Fruit fly (Drosophila melanogaster) whole organism, prepupa: ENCODE measurements around the gene Fum4.
A peak's percentile ranks its signal among the peaks of the same experiment; 100 is the strongest.

Experiments
- CG10631 ChIP-seq: fragments of 200-800 bp; sonication (Bioruptor generic); optimal IDR thresholded peaks from 2 replicates; lab custom pipeline; 2016; ENCODE audit warnings: missing biosample characterization, missing genetic modification characterization
- CG10669 ChIP-seq: fragments of 200-800 bp; sonication (Bioruptor generic); optimal IDR thresholded peaks from 3 replicates; lab custom pipeline; 2018; ENCODE audit warnings: missing biosample characterization, mild to moderate bottlenecking, missing genetic modification characterization, moderate library complexity
- CG11294 ChIP-seq: fragments of 200-800 bp; sonication (Bioruptor generic); IDR thresholded peaks from 2 replicates; pipeline ENCODE4 v1.3.6; 2022; ENCODE audit warnings: missing biosample characterization, missing genetic modification characterization
- CG11762 ChIP-seq: fragments of 200-800 bp; sonication (Bioruptor generic); optimal IDR thresholded peaks from 3 replicates; lab custom pipeline; 2016; ENCODE audit warnings: missing biosample characterization, missing genetic modification characterization; ENCODE audit not compliant: insufficient read depth
- CG11902 ChIP-seq: fragments of 200-800 bp; sonication (Bioruptor generic); optimal IDR thresholded peaks from 3 replicates; lab custom pipeline; 2016; ENCODE audit warnings: missing biosample characterization, missing genetic modification characterization
- CG15336 ChIP-seq: fragments of 200-800 bp; sonication (Bioruptor generic); IDR thresholded peaks from 2 replicates; pipeline ENCODE4 v1.3.6; 2022; ENCODE audit warnings: missing biosample characterization, missing genetic modification characterization
- CG1621 ChIP-seq: fragments of 200-800 bp; sonication (Bioruptor generic); optimal IDR thresholded peaks from 3 replicates; lab custom pipeline; 2018; ENCODE audit warnings: missing biosample characterization, mild to moderate bottlenecking, missing genetic modification characterization
- CG16779 ChIP-seq: fragments of 200-800 bp; sonication (Bioruptor generic); optimal IDR thresholded peaks from 3 replicates; lab custom pipeline; 2017; ENCODE audit warnings: missing biosample characterization, mild to moderate bottlenecking, missing genetic modification characterization
- CG3032 ChIP-seq: fragments of 200-800 bp; optimal IDR thresholded peaks from 2 replicates; lab custom pipeline; 2019; ENCODE audit warnings: missing biosample characterization, mild to moderate bottlenecking, missing genetic modification characterization, moderate library complexity
- CG34406 ChIP-seq: fragments of 200-800 bp; sonication (Bioruptor generic); optimal IDR thresholded peaks from 3 replicates; lab custom pipeline; 2016; ENCODE audit warnings: missing biosample characterization, missing genetic modification characterization
- CG3919 ChIP-seq: fragments of 200-800 bp; sonication (Bioruptor generic); optimal IDR thresholded peaks from 3 replicates; lab custom pipeline; 2016; ENCODE audit warnings: missing biosample characterization, missing genetic modification characterization
- CG4318 ChIP-seq: fragments of 200-800 bp; sonication (Bioruptor generic); optimal IDR thresholded peaks from 3 replicates; lab custom pipeline; 2017; ENCODE audit warnings: missing biosample characterization, mild to moderate bottlenecking, missing genetic modification characterization
- CG6808 ChIP-seq: fragments of 200-800 bp; sonication (Bioruptor generic); optimal IDR thresholded peaks from 3 replicates; lab custom pipeline; 2017; ENCODE audit warnings: missing biosample characterization, missing genetic modification characterization, mild to moderate bottlenecking, moderate library complexity, missing genetic modification reagents
- CG6854 ChIP-seq: fragments of 200-800 bp; sonication (Bioruptor generic); optimal IDR thresholded peaks from 2 replicates; lab custom pipeline; 2017; ENCODE audit warnings: missing biosample characterization, mild to moderate bottlenecking, missing genetic modification characterization
- CG8119 ChIP-seq: fragments of 200-800 bp; sonication (Bioruptor generic); IDR thresholded peaks from 3 replicates; pipeline ENCODE4 v1.3.6; 2022; ENCODE audit warnings: missing biosample characterization, missing genetic modification characterization
- CG8319 ChIP-seq: fragments of 200-800 bp; sonication (Bioruptor generic); optimal IDR thresholded peaks from 3 replicates; lab custom pipeline; 2016; ENCODE audit warnings: missing biosample characterization, missing genetic modification characterization
- CG8632 ChIP-seq: fragments of 200-800 bp; sonication (Bioruptor generic); optimal IDR thresholded peaks from 3 replicates; lab custom pipeline; 2016; ENCODE audit warnings: missing biosample characterization, missing genetic modification characterization
- Eip75B ChIP-seq: fragments of 200-800 bp; sonication (Bioruptor generic); optimal IDR thresholded peaks from 3 replicates; lab custom pipeline; 2016; ENCODE audit warnings: missing biosample characterization, missing genetic modification characterization
- Eip78C ChIP-seq: fragments of 200-800 bp; sonication (Bioruptor generic); peaks from one replicate; lab custom pipeline; 2016; ENCODE audit warnings: missing biosample characterization, missing genetic modification characterization
- Eip93F ChIP-seq: fragments of 200-800 bp; sonication (Bioruptor generic); optimal IDR thresholded peaks from 2 replicates; lab custom pipeline; 2016; ENCODE audit warnings: missing biosample characterization, mild to moderate bottlenecking, missing genetic modification characterization
- Ets21C ChIP-seq: fragments of 200-800 bp; sonication (Bioruptor generic); optimal IDR thresholded peaks from 3 replicates; lab custom pipeline; 2016; ENCODE audit warnings: missing biosample characterization, missing genetic modification characterization
- Ets96B ChIP-seq: fragments of 200-800 bp; optimal IDR thresholded peaks from 2 replicates; lab custom pipeline; 2019; ENCODE audit warnings: missing biosample characterization, mild to moderate bottlenecking, missing genetic modification characterization, moderate library complexity
- Gug ChIP-seq: fragments of 200-800 bp; sonication (Bioruptor generic); IDR thresholded peaks from 2 replicates; pipeline ENCODE4 v1.3.6; 2022; ENCODE audit warnings: missing biosample characterization, missing genetic modification characterization
- Hr38 ChIP-seq: sonication (Bioruptor generic); optimal IDR thresholded peaks from 2 replicates; lab custom pipeline; 2016; ENCODE audit warnings: missing biosample characterization, missing genetic modification characterization
- Hr4 ChIP-seq: fragments of 200-800 bp; sonication (Bioruptor generic); optimal IDR thresholded peaks from 3 replicates; lab custom pipeline; 2016; ENCODE audit warnings: missing biosample characterization, missing genetic modification characterization
- Met ChIP-seq: fragments of 200-800 bp; sonication (Bioruptor generic); optimal IDR thresholded peaks from 3 replicates; lab custom pipeline; 2016; ENCODE audit warnings: missing biosample characterization, missing genetic modification characterization
- OdsH ChIP-seq: fragments of 200-800 bp; sonication (Bioruptor generic); optimal IDR thresholded peaks from 3 replicates; lab custom pipeline; 2016; ENCODE audit warnings: missing biosample characterization, missing genetic modification characterization
- Sox102F ChIP-seq: fragments of 200-800 bp; sonication (Bioruptor generic); optimal IDR thresholded peaks from 2 replicates; lab custom pipeline; 2016; ENCODE audit warnings: missing biosample characterization, mild to moderate bottlenecking, missing genetic modification characterization
- Sox14 ChIP-seq: fragments of 200-800 bp; sonication (Bioruptor generic); optimal IDR thresholded peaks from 3 replicates; lab custom pipeline; 2016; ENCODE audit warnings: missing biosample characterization, missing genetic modification characterization
- acj6 ChIP-seq: fragments of 200-800 bp; sonication (Bioruptor generic); optimal IDR thresholded peaks from 3 replicates; lab custom pipeline; 2016; ENCODE audit warnings: missing biosample characterization, missing genetic modification characterization
- cyc ChIP-seq: fragments of 200-800 bp; sonication (Bioruptor generic); optimal IDR thresholded peaks from 3 replicates; lab custom pipeline; 2016; ENCODE audit warnings: missing biosample characterization, missing genetic modification characterization
- dac ChIP-seq: fragments of 200-800 bp; sonication (Bioruptor generic); optimal IDR thresholded peaks from 2 replicates; lab custom pipeline; 2017; ENCODE audit warnings: missing biosample characterization, mild to moderate bottlenecking, missing genetic modification characterization
- dsx ChIP-seq: fragments of 200-800 bp; optimal IDR thresholded peaks from 3 replicates; lab custom pipeline; 2019; ENCODE audit warnings: missing biosample characterization, mild to moderate bottlenecking, missing genetic modification characterization, moderate library complexity; ENCODE audit not compliant: poor library complexity, severe bottlenecking
- esn ChIP-seq: fragments of 200-800 bp; sonication (Bioruptor generic); optimal IDR thresholded peaks from 2 replicates; lab custom pipeline; 2016; ENCODE audit warnings: missing biosample characterization, mild to moderate bottlenecking, missing genetic modification characterization, moderate library complexity
- fkh ChIP-seq: fragments of 200-800 bp; sonication (Bioruptor generic); optimal IDR thresholded peaks from 3 replicates; lab custom pipeline; 2017; ENCODE audit warnings: missing biosample characterization, mild to moderate bottlenecking, missing genetic modification characterization, moderate library complexity
- lz ChIP-seq: fragments of 200-800 bp; sonication (Bioruptor generic); optimal IDR thresholded peaks from 3 replicates; lab custom pipeline; 2016; ENCODE audit warnings: missing biosample characterization, missing genetic modification characterization
- net ChIP-seq: fragments of 200-800 bp; sonication (Bioruptor generic); optimal IDR thresholded peaks from 3 replicates; lab custom pipeline; 2016; ENCODE audit warnings: missing biosample characterization, missing genetic modification characterization
- pdm3 ChIP-seq: fragments of 200-800 bp; sonication (Bioruptor generic); optimal IDR thresholded peaks from 3 replicates; lab custom pipeline; 2016; ENCODE audit warnings: missing biosample characterization, missing genetic modification characterization
- salr ChIP-seq, 2 experiments: fragments of 200-800 bp; sonication (Bioruptor generic); optimal IDR thresholded peaks; 3 replicates each; lab custom pipeline; 2016 to 2018; ENCODE audit warnings: missing biosample characterization in 2 of 2, missing genetic modification characterization in 2 of 2, mild to moderate bottlenecking in 1 of 2
- svp ChIP-seq: fragments of 200-800 bp; sonication (Bioruptor generic); peaks from one replicate; lab custom pipeline; 2016; ENCODE audit warnings: missing biosample characterization, missing genetic modification characterization
- topi ChIP-seq: fragments of 200-800 bp; sonication (Bioruptor generic); optimal IDR thresholded peaks from 3 replicates; lab custom pipeline; 2016; ENCODE audit warnings: missing biosample characterization, missing genetic modification characterization

The Fum4 gene

dm6 chr2L:10206633-10207162 lies 15.4 kb upstream of the Fum4 start, which contains the start of gene Snx17:
Snx17 (minus strand) TSS chr2L:10206961.
- TF ChIP-seq net (GFP tag; lab: Kevin White, UChicago) (no peak), esn (no peak), Hr4 (no peak), Ets21C (GFP tag; lab: Kevin White, UChicago) (no peak), CG11294 (GFP tag; lab: Robert Waterston, UW) (no peak), pdm3 (GFP tag; lab: Kevin White, UChicago) (no peak), topi (GFP tag; lab: Kevin White, UChicago) (no peak), cyc (no peak), lz (GFP tag; lab: Kevin White, UChicago) (no peak)

DNA sequence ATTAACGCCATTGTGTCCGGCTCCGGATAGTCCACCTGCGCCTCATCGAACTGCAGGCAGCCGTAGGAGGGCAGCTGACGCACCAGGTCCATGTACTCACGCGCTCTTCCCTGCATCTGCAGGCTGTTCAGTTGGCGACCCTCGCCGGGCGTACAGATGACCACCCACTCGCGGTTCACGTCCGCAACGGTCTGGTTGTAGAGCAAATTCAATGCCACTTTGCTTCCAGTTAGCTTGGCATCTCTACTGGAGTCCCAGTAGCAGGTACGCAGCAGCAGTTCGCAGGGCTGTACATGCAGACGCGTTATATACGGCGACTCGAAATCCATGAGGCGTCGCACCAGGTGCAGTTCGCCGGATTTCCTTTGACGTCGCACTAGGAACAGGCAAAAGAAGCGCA lies 14.6 kb upstream of the Fum4 start:
- TF ChIP-seq Eip75B (no peak), pdm3 (GFP tag; lab: Kevin White, UChicago) (no peak), CG16779 (no peak), CG4318 (no peak), CG3919 (GFP tag; lab: Kevin White, UChicago) (no peak), net (GFP tag; lab: Kevin White, UChicago) (no peak), dsx (no peak), Eip78C (no peak), CG10669 (GFP tag; lab: Kevin White, UChicago) (no peak), topi (GFP tag; lab: Kevin White, UChicago) (no peak), Gug (GFP tag; lab: Robert Waterston, UW) (no peak)
- TF ChIP-seq, all 60 proteins: peak for 0

DNA sequence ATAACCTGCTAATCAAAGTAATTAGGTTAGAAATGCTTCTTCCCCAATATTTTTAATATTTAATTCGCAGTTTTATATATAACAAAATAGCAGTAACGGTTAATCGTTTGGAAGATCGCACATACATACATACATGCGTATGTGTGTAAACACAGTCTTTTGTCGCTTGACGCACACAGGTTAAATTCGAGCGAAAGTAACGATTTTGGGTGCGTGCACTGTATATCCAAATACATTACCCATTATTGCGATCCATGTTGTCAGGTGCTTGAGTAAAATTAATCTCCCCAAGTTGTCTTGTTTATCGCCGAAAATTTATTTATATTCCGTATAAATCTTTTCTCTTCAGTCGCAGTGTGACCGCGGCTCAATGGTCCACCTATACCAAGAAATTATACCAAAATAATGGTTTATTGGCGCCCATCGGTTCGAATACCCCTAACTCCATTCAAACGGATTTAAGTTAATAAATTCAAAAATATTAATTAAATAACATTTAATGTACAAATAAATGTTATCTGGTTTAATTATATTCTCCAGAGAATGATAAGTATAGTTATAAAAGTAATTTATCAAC lies 12.7 kb upstream of the Fum4 start, which contains the start of gene CG34159:
CG34159 (minus strand) TSS at position 385 of the 577 bp plus-strand sequence.
- TF ChIP-seq CG8119 (GFP tag; lab: Robert Waterston, UW) (no peak), Sox14 (peak; percentile 31), fkh (GFP tag; lab: Kevin White, UChicago) (peak; percentile 76), Eip78C (peak; percentile 27), Hr38 (GFP tag; lab: Kevin White, UChicago) (no peak), Hr4 (no peak), CG6854 (GFP tag; lab: Kevin White, UChicago) (peak; percentile 17)

DNA sequence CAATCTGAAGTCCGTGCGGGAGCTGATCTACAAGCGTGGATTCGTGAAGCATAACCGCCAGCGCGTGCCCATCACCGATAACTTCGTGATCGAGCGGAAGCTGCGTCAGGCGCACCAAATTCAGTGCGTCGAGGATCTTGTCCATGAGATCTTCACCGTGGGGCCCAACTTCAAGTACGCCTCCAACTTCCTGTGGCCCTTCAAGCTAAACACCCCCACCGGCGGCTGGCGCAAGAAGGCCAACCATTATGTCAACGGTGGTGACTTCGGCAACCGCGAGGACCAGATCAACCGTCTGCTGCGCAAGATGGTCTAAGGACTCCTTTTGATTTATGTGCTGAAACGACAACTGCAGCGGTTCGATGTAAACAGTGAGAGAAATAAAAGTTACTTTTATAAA lies 10.4 kb upstream of the Fum4 start:
- TF ChIP-seq acj6 (GFP tag; lab: Kevin White, UChicago): no peak
- TF ChIP-seq Gug (GFP tag; lab: Robert Waterston, UW): no peak
- no peak for TF ChIP-seq Eip93F (GFP tag; lab: Kevin White, UChicago)
- TF ChIP-seq CG6808 (GFP tag; lab: Kevin White, UChicago): no peak
- no peak for TF ChIP-seq CG4318
- no peak for TF ChIP-seq fkh (GFP tag; lab: Kevin White, UChicago)
- no peak for TF ChIP-seq CG10631 (GFP tag; lab: Kevin White, UChicago)
- TF ChIP-seq CG15336 (GFP tag; lab: Robert Waterston, UW): no peak

- peak; percentile 96 for TF ChIP-seq Sox14
- TF ChIP-seq topi (GFP tag; lab: Kevin White, UChicago): peak; percentile 95
- peak; percentile 86 for TF ChIP-seq CG10631 (GFP tag; lab: Kevin White, UChicago)
- TF ChIP-seq cyc: peak; percentile 96
- TF ChIP-seq Eip93F (GFP tag; lab: Kevin White, UChicago): no peak
- TF ChIP-seq salr (GFP tag; optimal IDR thresholded peaks at IDR 0.05; lab: Kevin White, UChicago): peak; percentile 59 to 95
- peak; percentile 92 for TF ChIP-seq CG34406
- peak; percentile 87 for TF ChIP-seq CG8319 (GFP tag; lab: Kevin White, UChicago)
- TF ChIP-seq Met (GFP tag; lab: Kevin White, UChicago): peak; percentile 93
- TF ChIP-seq CG11762 (GFP tag; lab: Kevin White, UChicago): peak; percentile 86
- TF ChIP-seq acj6 (GFP tag; lab: Kevin White, UChicago): peak; percentile 93
- TF ChIP-seq Hr38 (GFP tag; lab: Kevin White, UChicago): no peak
- peak; percentile 60; the same call in 1 of the 3 replicates for TF ChIP-seq CG8119 (GFP tag; lab: Robert Waterston, UW)
- peak; percentile 57 for TF ChIP-seq Ets96B (tag; lab: Kevin White, UChicago)
- peak; percentile 68; the same call in 1 of the 2 replicates for TF ChIP-seq CG15336 (GFP tag; lab: Robert Waterston, UW)
- peak; percentile 83 for TF ChIP-seq CG8632 (GFP tag; lab: Kevin White, UChicago)
- TF ChIP-seq dsx: no peak
- peak; percentile 92 for TF ChIP-seq svp (GFP tag; lab: Kevin White, UChicago)
- TF ChIP-seq CG3919 (GFP tag; lab: Kevin White, UChicago): peak; percentile 98
- no peak for TF ChIP-seq CG4318
- TF ChIP-seq dac: peak; percentile 92
- peak; percentile 97 for TF ChIP-seq CG1621 (tag; lab: Kevin White, UChicago)
- peak; percentile 76 for TF ChIP-seq CG11902 (GFP tag; lab: Kevin White, UChicago)
- TF ChIP-seq Sox102F (GFP tag; lab: Kevin White, UChicago): peak; percentile 94
- TF ChIP-seq OdsH (GFP tag; lab: Kevin White, UChicago): peak; percentile 96
- peak; percentile 75 for TF ChIP-seq CG3032 (tag; lab: Kevin White, UChicago)
These were observed 9.6 kb upstream of the Fum4 start, which contains the start of the genes Ripalpha and RpL7 for dm6 chr2L:10200847-10201246. Ripalpha (minus strand) TSS chr2L:10200974. RpL7 (plus strand) TSS chr2L:10201004.
